Worm (Caenorhabditis elegans): ENCODE data around the gene nhr-164.

DNA sequence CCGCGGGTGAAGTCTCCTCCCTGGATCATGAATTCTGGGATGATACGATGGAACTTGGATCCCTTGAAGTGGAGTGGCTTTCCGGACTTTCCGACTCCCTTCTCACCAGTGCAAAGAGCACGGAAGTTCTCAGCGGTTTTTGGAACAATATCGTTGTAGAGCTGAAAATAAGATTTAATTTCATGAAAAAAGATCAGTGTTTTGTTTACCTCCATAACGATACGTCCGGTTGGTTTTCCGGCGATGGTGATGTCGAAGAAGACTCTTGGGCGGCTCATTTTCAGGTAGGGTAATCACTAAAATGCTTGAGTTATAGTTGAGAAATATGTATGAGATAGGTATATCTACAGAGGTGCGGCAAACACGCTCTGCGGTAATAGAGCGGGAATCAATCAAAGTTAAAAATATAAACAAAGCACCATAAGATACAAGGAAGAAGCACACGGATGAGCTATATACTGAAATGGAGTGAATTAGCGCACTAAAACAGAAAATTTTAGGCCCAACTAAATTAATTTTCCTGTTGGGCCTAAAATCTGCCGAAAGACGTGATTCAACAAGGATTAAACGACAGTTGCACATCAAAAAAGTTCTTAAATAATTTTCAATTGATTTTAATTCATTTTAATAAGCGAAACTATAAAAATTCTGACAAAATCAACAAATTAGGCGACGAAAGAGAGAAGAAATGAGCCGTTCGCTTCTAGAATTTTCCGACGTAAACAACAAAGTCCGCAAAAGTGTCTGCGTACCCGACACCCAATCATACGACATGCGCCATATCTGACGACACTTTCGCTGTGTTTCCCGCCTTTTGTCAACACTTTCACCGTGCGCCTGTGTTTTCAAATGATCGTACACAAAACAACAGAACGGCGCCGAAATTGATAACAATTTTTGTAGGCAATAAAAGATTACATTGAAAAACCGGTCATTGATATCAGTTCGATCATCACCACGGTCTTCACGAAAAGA, 48.2 kb downstream of the nhr-164 start, which contains the start of the genes cyn-7 and bath-36:
- TF ChIP-seq W03F9.2 (tag; optimal IDR thresholded peaks at IDR 0.05) (peak; percentile 51), him-1 (tag; optimal IDR thresholded peaks at IDR 0.05) (no peak)

Data from whole organism, L4/young adult.